Worm (Caenorhabditis elegans) whole organism, L2 larva: ENCODE results near the gene fce-2.

Experiments used
- C34F6.9 ChIP-seq: fragments of 150-350 bp; optimal IDR thresholded peaks from 2 replicates; lab custom pipeline; 2014; ENCODE audit warnings: missing biosample characterization, missing genetic modification characterization
- F13H6.1 ChIP-seq: sonication (generic microtip); optimal IDR thresholded peaks from 2 replicates; lab custom pipeline; 2016; ENCODE audit warnings: missing genetic modification characterization, missing compliant biosample characterization
- ZK546.5 ChIP-seq: sonication (generic microtip); optimal IDR thresholded peaks from 2 replicates; lab custom pipeline; 2017; ENCODE audit warnings: missing biosample characterization, missing genetic modification characterization
- aly-2 ChIP-seq: fragments of 150-350 bp; optimal IDR thresholded peaks from 2 replicates; lab custom pipeline; 2014; ENCODE audit warnings: missing biosample characterization, missing genetic modification characterization
- ceh-82 ChIP-seq: fragments of 150-350 bp; optimal IDR thresholded peaks from 2 replicates; lab custom pipeline; 2014; ENCODE audit warnings: missing biosample characterization, missing genetic modification characterization
- crh-2 ChIP-seq: sonication (generic microtip); optimal IDR thresholded peaks from 2 replicates; lab custom pipeline; 2017; ENCODE audit warnings: missing biosample characterization, missing genetic modification characterization
- dmd-4 ChIP-seq: sonication (generic microtip); optimal IDR thresholded peaks from 2 replicates; lab custom pipeline; 2017; ENCODE audit warnings: missing biosample characterization, missing genetic modification characterization
- egl-27 ChIP-seq: sonication (generic microtip); optimal IDR thresholded peaks from 3 replicates; lab custom pipeline; 2017; ENCODE audit warnings: missing biosample characterization, missing genetic modification reagents, missing genetic modification characterization
- elt-1 ChIP-seq: fragments of 150-350 bp; optimal IDR thresholded peaks from 2 replicates; lab custom pipeline; 2014; ENCODE audit warnings: missing biosample characterization, missing genetic modification characterization
- elt-3 ChIP-seq: sonication (generic microtip); optimal IDR thresholded peaks from 2 replicates; lab custom pipeline; 2017; ENCODE audit warnings: missing biosample characterization, missing genetic modification characterization
- fos-1 ChIP-seq: fragments of 150-350 bp; optimal IDR thresholded peaks from 2 replicates; lab custom pipeline; 2014; ENCODE audit warnings: missing biosample characterization, missing genetic modification characterization
- gmeb-1 ChIP-seq: fragments of 150-350 bp; optimal IDR thresholded peaks from 2 replicates; lab custom pipeline; 2014; ENCODE audit warnings: missing biosample characterization, missing genetic modification characterization
- lin-11 ChIP-seq: fragments of 150-350 bp; sonication (generic microtip); optimal IDR thresholded peaks from 2 replicates; lab custom pipeline; 2014; ENCODE audit warnings: missing biosample characterization, missing genetic modification characterization, inconsistent platforms, mixed read lengths
- lin-13 ChIP-seq: fragments of 150-350 bp; optimal IDR thresholded peaks from 2 replicates; lab custom pipeline; 2014; ENCODE audit warnings: missing biosample characterization, missing genetic modification reagents, missing genetic modification characterization
- lsy-2 ChIP-seq, 2 experiments: fragments of 150-350 bp in 1 of 2; sonication (generic microtip) in 1 of 2; optimal IDR thresholded peaks; 2 replicates each; lab custom pipeline; 2014 to 2017; ENCODE audit warnings: missing biosample characterization in 2 of 2, missing genetic modification characterization in 2 of 2
- mab-5 ChIP-seq: fragments of 150-350 bp; optimal IDR thresholded peaks from 2 replicates; lab custom pipeline; 2014; ENCODE audit warnings: missing biosample characterization, missing genetic modification characterization
- mdl-1 ChIP-seq, 2 experiments: fragments of 150-350 bp in 1 of 2; sonication (generic microtip) in 1 of 2; optimal IDR thresholded peaks; 2 replicates each; lab custom pipeline; 2017; ENCODE audit warnings: missing biosample characterization in 2 of 2, missing genetic modification characterization in 2 of 2
- nhr-10 ChIP-seq: sonication (generic microtip); optimal IDR thresholded peaks from 2 replicates; lab custom pipeline; 2017; ENCODE audit warnings: missing biosample characterization, missing genetic modification characterization
- nhr-11 ChIP-seq: fragments of 150-350 bp; optimal IDR thresholded peaks from 2 replicates; lab custom pipeline; 2014; ENCODE audit warnings: missing biosample characterization, missing genetic modification characterization
- nhr-12 ChIP-seq: fragments of 150-350 bp; optimal IDR thresholded peaks from 2 replicates; lab custom pipeline; 2014; ENCODE audit warnings: missing biosample characterization, missing genetic modification characterization
- nhr-129 ChIP-seq: fragments of 150-350 bp; optimal IDR thresholded peaks from 2 replicates; lab custom pipeline; 2014; ENCODE audit warnings: missing biosample characterization, missing genetic modification characterization
- nhr-21 ChIP-seq: fragments of 150-350 bp; optimal IDR thresholded peaks from 2 replicates; lab custom pipeline; 2014; ENCODE audit warnings: missing biosample characterization, missing genetic modification characterization
- nhr-237 ChIP-seq: fragments of 150-350 bp; optimal IDR thresholded peaks from 2 replicates; lab custom pipeline; 2014; ENCODE audit warnings: missing biosample characterization, missing genetic modification characterization
- nhr-6 ChIP-seq: fragments of 150-350 bp; optimal IDR thresholded peaks from 2 replicates; lab custom pipeline; 2014; ENCODE audit warnings: missing biosample characterization, missing genetic modification characterization
- nhr-77 ChIP-seq: fragments of 150-350 bp; optimal IDR thresholded peaks from 2 replicates; lab custom pipeline; 2014; ENCODE audit warnings: missing biosample characterization, missing genetic modification characterization
- peb-1 ChIP-seq: fragments of 150-350 bp; optimal IDR thresholded peaks from 2 replicates; lab custom pipeline; 2014; ENCODE audit warnings: missing biosample characterization, missing genetic modification characterization
- sem-4 ChIP-seq: fragments of 150-350 bp; optimal IDR thresholded peaks from 2 replicates; lab custom pipeline; 2014; ENCODE audit warnings: missing biosample characterization, missing genetic modification reagents, missing genetic modification characterization
- sma-3 ChIP-seq: sonication (generic microtip); optimal IDR thresholded peaks from 2 replicates; lab custom pipeline; 2016; ENCODE audit warnings: missing genetic modification reagents, missing genetic modification characterization, missing compliant biosample characterization
- sma-9 ChIP-seq, 2 experiments: fragments of 150-350 bp in 1 of 2; sonication (generic microtip) in 1 of 2; optimal IDR thresholded peaks; 2 replicates each; lab custom pipeline; 2014 to 2016; ENCODE audit warnings: missing genetic modification characterization in 2 of 2, mild to moderate bottlenecking in 1 of 2, missing biosample characterization in 1 of 2, missing compliant biosample characterization in 1 of 2, missing genetic modification reagents in 1 of 2, moderate library complexity in 1 of 2
- snpc-4 ChIP-seq: fragments of 150-350 bp; optimal IDR thresholded peaks from 2 replicates; lab custom pipeline; 2014; ENCODE audit warnings: missing biosample characterization, missing genetic modification characterization
- unc-39 ChIP-seq: fragments of 150-350 bp; optimal IDR thresholded peaks from 2 replicates; lab custom pipeline; 2014; ENCODE audit warnings: missing biosample characterization, missing genetic modification characterization
- unc-55 ChIP-seq: fragments of 150-350 bp; sonication (generic microtip); optimal IDR thresholded peaks from 3 replicates; lab custom pipeline; 2014; ENCODE audit warnings: missing biosample characterization, missing genetic modification reagents, missing genetic modification characterization
- unc-62 ChIP-seq: fragments of 150-350 bp; optimal IDR thresholded peaks from 2 replicates; lab custom pipeline; 2014; ENCODE audit warnings: missing biosample characterization, missing genetic modification reagents, missing genetic modification characterization
- zag-1 ChIP-seq: fragments of 150-350 bp; optimal IDR thresholded peaks from 2 replicates; lab custom pipeline; 2014; ENCODE audit warnings: missing biosample characterization, missing genetic modification characterization
- ztf-1 ChIP-seq: fragments of 200-800 bp; sonication (Bioruptor generic); conservative IDR thresholded peaks from 2 replicates; pipeline ENCODE4 v1.3.6; 2022; ENCODE audit warnings: missing genetic modification characterization, missing compliant biosample characterization
- ztf-4 ChIP-seq: fragments of 150-350 bp; optimal IDR thresholded peaks from 2 replicates; lab custom pipeline; 2014; ENCODE audit warnings: missing biosample characterization, missing genetic modification characterization

fce-2 gene

ce11 chrV:20425183-20425400 lies at the start of gene fce-2, which contains the start of gene F48F5.8:
fce-2 (plus strand) TSS chrV:20425301.
F48F5.8 (plus strand) TSS chrV:20425342.
- TF ChIP-seq nhr-12 (tag; lab: Kevin White, UChicago) (no peak), nhr-129 (no peak), nhr-11 (no peak), nhr-77 (tag; lab: Kevin White, UChicago) (no peak), nhr-6 (tag; lab: Kevin White, UChicago) (no peak), unc-55 (no peak), crh-2 (no peak), ceh-82 (tag; lab: Kevin White, UChicago) (no peak), ztf-4 (tag; lab: Kevin White, UChicago) (no peak), unc-62 (no peak), snpc-4 (no peak), lin-13 (GFP tag; lab: Kevin White, UChicago) (no peak), C34F6.9 (no peak), peb-1 (tag; lab: Kevin White, UChicago) (no peak), ZK546.5 (tag; lab: Kevin White, UChicago) (no peak), aly-2 (tag; lab: Kevin White, UChicago) (no peak), nhr-237 (no peak), nhr-21 (tag; lab: Kevin White, UChicago) (no peak), sma-3 (GFP tag; lab: Kevin White, UChicago) (no peak)

DNA sequence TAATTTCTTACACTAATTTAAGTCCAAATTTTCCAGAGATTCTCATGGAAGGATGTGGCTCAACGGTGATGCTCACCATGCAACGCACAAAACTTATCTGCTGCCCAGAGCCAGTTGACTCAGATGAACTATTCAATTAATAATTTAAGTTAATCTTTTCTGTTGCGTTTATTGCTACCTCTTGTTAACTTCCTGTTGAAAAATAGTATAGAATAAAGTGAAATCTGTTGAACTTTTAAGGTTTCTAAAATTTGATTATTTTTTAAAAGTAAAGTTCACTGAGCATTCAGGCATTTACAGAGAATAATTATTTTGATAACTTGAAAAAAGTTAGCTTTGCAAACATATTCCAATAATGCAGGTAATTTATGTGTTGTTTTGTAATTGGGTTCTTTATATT lies 49.0 kb upstream of the fce-2 start:
- no peak for TF ChIP-seq sem-4
- TF ChIP-seq nhr-11: no peak
- no peak for TF ChIP-seq nhr-6 (tag; lab: Kevin White, UChicago)
- TF ChIP-seq ztf-1 (GFP tag; lab: Robert Waterston, UW): no peak
- TF ChIP-seq ceh-82 (tag; lab: Kevin White, UChicago): no peak
- TF ChIP-seq lsy-2 (tag; optimal IDR thresholded peaks at IDR 0.05; lab: Kevin White, UChicago): no peak
- TF ChIP-seq mab-5: no peak
- no peak for TF ChIP-seq snpc-4
- no peak for TF ChIP-seq mdl-1 (tag; optimal IDR thresholded peaks at IDR 0.05; lab: Kevin White, UChicago)
- TF ChIP-seq nhr-129: no peak
- no peak for TF ChIP-seq nhr-77 (tag; lab: Kevin White, UChicago)

DNA sequence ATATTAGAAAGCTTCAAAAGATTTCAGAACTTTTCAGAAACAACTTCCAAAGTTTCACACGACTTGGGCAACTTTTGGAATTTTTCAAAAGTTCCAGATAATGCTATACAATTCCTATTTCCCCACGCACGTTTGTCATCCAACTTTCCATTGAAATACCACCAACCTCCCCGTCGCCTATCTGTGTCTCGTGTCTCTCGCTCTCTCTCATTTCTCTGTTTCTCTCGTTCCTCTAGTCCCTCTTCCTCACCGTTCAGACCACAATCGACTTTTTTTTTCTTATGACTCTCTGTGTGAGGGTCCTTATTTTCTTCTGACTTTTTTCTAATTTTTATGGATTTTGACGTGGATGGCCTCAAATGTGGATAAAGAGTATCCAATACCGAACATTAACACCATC lies 44.8 kb upstream of the fce-2 start, which contains the start of gene K02E2.6:
Gene K02E2.6 (plus strand): TSS at position 242 of the 400 bp plus-strand sequence.
- TF ChIP-seq unc-55 (peak; percentile 37), nhr-129 (peak; percentile 12), nhr-6 (tag; lab: Kevin White, UChicago) (no peak)

ce11 chrV:20383065-20383609 lies 42.0 kb upstream of the fce-2 start, which contains the start of gene K02E2.11:
K02E2.11 (plus strand) TSS chrV:20383315.
- TF ChIP-seq elt-3 (tag; lab: Kevin White, UChicago) (no peak), crh-2 (peak; percentile 98), elt-1 (no peak), snpc-4 (no peak), unc-55 (peak; percentile 67), mdl-1 (tag; optimal IDR thresholded peaks at IDR 0.05; lab: Kevin White, UChicago) (peak; percentile 18 to 33), nhr-129 (peak; percentile 65), lsy-2 (tag; optimal IDR thresholded peaks at IDR 0.05; lab: Kevin White, UChicago) (peak in 1 of 2 experiments; percentile 60), dmd-4 (tag; lab: Kevin White, UChicago) (no peak), nhr-11 (no peak), ztf-1 (GFP tag; lab: Robert Waterston, UW) (no peak), fos-1 (tag; lab: Kevin White, UChicago) (peak; percentile 12), gmeb-1 (tag; lab: Kevin White, UChicago) (peak; percentile 3), sma-3 (GFP tag; lab: Kevin White, UChicago) (peak; percentile 39), lin-13 (GFP tag; lab: Kevin White, UChicago) (peak; percentile 3), egl-27 (no peak), zag-1 (tag; lab: Kevin White, UChicago) (peak; percentile 9), lin-11 (tag; lab: Kevin White, UChicago) (no peak), ceh-82 (tag; lab: Kevin White, UChicago) (no peak), F13H6.1 (tag; lab: Kevin White, UChicago) (peak; percentile 68), nhr-6 (tag; lab: Kevin White, UChicago) (no peak), C34F6.9 (peak; percentile 80)

- TF ChIP-seq lin-13 (GFP tag; lab: Kevin White, UChicago): no peak
- no peak for TF ChIP-seq ceh-82 (tag; lab: Kevin White, UChicago)
- no peak for TF ChIP-seq nhr-237
- TF ChIP-seq elt-3 (tag; lab: Kevin White, UChicago): no peak
- no peak for TF ChIP-seq ZK546.5 (tag; lab: Kevin White, UChicago)
- TF ChIP-seq nhr-12 (tag; lab: Kevin White, UChicago): no peak
- TF ChIP-seq nhr-11: no peak
- no peak for TF ChIP-seq nhr-10 (tag; lab: Kevin White, UChicago)
- TF ChIP-seq sem-4: no peak
- TF ChIP-seq nhr-129: no peak
- no peak for TF ChIP-seq dmd-4 (tag; lab: Kevin White, UChicago)
- TF ChIP-seq sma-9 (GFP tag; optimal IDR thresholded peaks at IDR 0.05; lab: Kevin White, UChicago): no peak
- no peak for TF ChIP-seq sma-9 (tag; optimal IDR thresholded peaks at IDR 0.05; lab: Kevin White, UChicago)
- no peak for TF ChIP-seq nhr-6 (tag; lab: Kevin White, UChicago)
- TF ChIP-seq unc-39 (tag; lab: Kevin White, UChicago): no peak
- TF ChIP-seq F13H6.1 (tag; lab: Kevin White, UChicago): no peak
- TF ChIP-seq ztf-1 (GFP tag; lab: Robert Waterston, UW): no peak
- no peak for TF ChIP-seq crh-2
- TF ChIP-seq nhr-77 (tag; lab: Kevin White, UChicago): no peak
- no peak for TF ChIP-seq mdl-1 (tag; optimal IDR thresholded peaks at IDR 0.05; lab: Kevin White, UChicago)
- no peak for TF ChIP-seq nhr-21 (tag; lab: Kevin White, UChicago)
- TF ChIP-seq, all 48 proteins: peak for 0
Measured at ce11 chrV:20386942-20387341, 38.2 kb upstream of the fce-2 start, which contains the start of gene K02E2.7. K02E2.7 (minus strand) TSS chrV:20387042.
